Fruit fly (Drosophila melanogaster) whole organism, prepupa: ENCODE results near the gene Rcd7.

Experiments used
- Blimp-1 ChIP-seq: fragments of 200-800 bp; sonication (Bioruptor generic); optimal IDR thresholded peaks from 3 replicates; lab custom pipeline; 2017; ENCODE audit warnings: missing biosample characterization, missing genetic modification characterization, mild to moderate bottlenecking, moderate library complexity, missing genetic modification reagents
- CG10669 ChIP-seq: fragments of 200-800 bp; sonication (Bioruptor generic); optimal IDR thresholded peaks from 3 replicates; lab custom pipeline; 2018; ENCODE audit warnings: missing biosample characterization, mild to moderate bottlenecking, missing genetic modification characterization, moderate library complexity
- CG11294 ChIP-seq: fragments of 200-800 bp; sonication (Bioruptor generic); IDR thresholded peaks from 2 replicates; pipeline ENCODE4 v1.3.6; 2022; ENCODE audit warnings: missing biosample characterization, missing genetic modification characterization
- CG11762 ChIP-seq: fragments of 200-800 bp; sonication (Bioruptor generic); optimal IDR thresholded peaks from 3 replicates; lab custom pipeline; 2016; ENCODE audit warnings: missing biosample characterization, missing genetic modification characterization; ENCODE audit not compliant: insufficient read depth
- CG15336 ChIP-seq: fragments of 200-800 bp; sonication (Bioruptor generic); IDR thresholded peaks from 2 replicates; pipeline ENCODE4 v1.3.6; 2022; ENCODE audit warnings: missing biosample characterization, missing genetic modification characterization
- CG16779 ChIP-seq: fragments of 200-800 bp; sonication (Bioruptor generic); optimal IDR thresholded peaks from 3 replicates; lab custom pipeline; 2017; ENCODE audit warnings: missing biosample characterization, mild to moderate bottlenecking, missing genetic modification characterization
- CG32006 ChIP-seq: fragments of 200-800 bp; sonication (Bioruptor generic); optimal IDR thresholded peaks from 3 replicates; lab custom pipeline; 2017; ENCODE audit warnings: missing biosample characterization, mild to moderate bottlenecking, missing genetic modification characterization
- CG34406 ChIP-seq: fragments of 200-800 bp; sonication (Bioruptor generic); optimal IDR thresholded peaks from 3 replicates; lab custom pipeline; 2016; ENCODE audit warnings: missing biosample characterization, missing genetic modification characterization
- CG3919 ChIP-seq: fragments of 200-800 bp; sonication (Bioruptor generic); optimal IDR thresholded peaks from 3 replicates; lab custom pipeline; 2016; ENCODE audit warnings: missing biosample characterization, missing genetic modification characterization
- CG4318 ChIP-seq: fragments of 200-800 bp; sonication (Bioruptor generic); optimal IDR thresholded peaks from 3 replicates; lab custom pipeline; 2017; ENCODE audit warnings: missing biosample characterization, mild to moderate bottlenecking, missing genetic modification characterization
- CG6276 ChIP-seq: fragments of 200-800 bp; sonication (Bioruptor generic); optimal IDR thresholded peaks from 2 replicates; lab custom pipeline; 2017; ENCODE audit warnings: missing biosample characterization, mild to moderate bottlenecking, missing genetic modification characterization
- CG6792 ChIP-seq: fragments of 200-800 bp; sonication (Bioruptor generic); optimal IDR thresholded peaks from 3 replicates; lab custom pipeline; 2016; ENCODE audit warnings: missing biosample characterization, missing genetic modification characterization
- CG6854 ChIP-seq: fragments of 200-800 bp; sonication (Bioruptor generic); optimal IDR thresholded peaks from 2 replicates; lab custom pipeline; 2017; ENCODE audit warnings: missing biosample characterization, mild to moderate bottlenecking, missing genetic modification characterization
- CG8119 ChIP-seq: fragments of 200-800 bp; sonication (Bioruptor generic); IDR thresholded peaks from 3 replicates; pipeline ENCODE4 v1.3.6; 2022; ENCODE audit warnings: missing biosample characterization, missing genetic modification characterization
- CG8632 ChIP-seq: fragments of 200-800 bp; sonication (Bioruptor generic); optimal IDR thresholded peaks from 3 replicates; lab custom pipeline; 2016; ENCODE audit warnings: missing biosample characterization, missing genetic modification characterization
- CG9139 ChIP-seq: fragments of 200-800 bp; sonication (Bioruptor generic); optimal IDR thresholded peaks from 3 replicates; lab custom pipeline; 2017; ENCODE audit warnings: missing biosample characterization, mild to moderate bottlenecking, missing genetic modification characterization
- Eip75B ChIP-seq: fragments of 200-800 bp; sonication (Bioruptor generic); optimal IDR thresholded peaks from 3 replicates; lab custom pipeline; 2016; ENCODE audit warnings: missing biosample characterization, missing genetic modification characterization
- Eip78C ChIP-seq: fragments of 200-800 bp; sonication (Bioruptor generic); peaks from one replicate; lab custom pipeline; 2016; ENCODE audit warnings: missing biosample characterization, missing genetic modification characterization
- Ets21C ChIP-seq: fragments of 200-800 bp; sonication (Bioruptor generic); optimal IDR thresholded peaks from 3 replicates; lab custom pipeline; 2016; ENCODE audit warnings: missing biosample characterization, missing genetic modification characterization
- Gug ChIP-seq: fragments of 200-800 bp; sonication (Bioruptor generic); IDR thresholded peaks from 2 replicates; pipeline ENCODE4 v1.3.6; 2022; ENCODE audit warnings: missing biosample characterization, missing genetic modification characterization
- Hr38 ChIP-seq: sonication (Bioruptor generic); optimal IDR thresholded peaks from 2 replicates; lab custom pipeline; 2016; ENCODE audit warnings: missing biosample characterization, missing genetic modification characterization
- Hr4 ChIP-seq: fragments of 200-800 bp; sonication (Bioruptor generic); optimal IDR thresholded peaks from 3 replicates; lab custom pipeline; 2016; ENCODE audit warnings: missing biosample characterization, missing genetic modification characterization
- Met ChIP-seq: fragments of 200-800 bp; sonication (Bioruptor generic); optimal IDR thresholded peaks from 3 replicates; lab custom pipeline; 2016; ENCODE audit warnings: missing biosample characterization, missing genetic modification characterization
- Smox ChIP-seq: fragments of 200-800 bp; sonication (Bioruptor generic); optimal IDR thresholded peaks from 3 replicates; lab custom pipeline; 2016; ENCODE audit warnings: missing biosample characterization, missing genetic modification characterization
- Sox14 ChIP-seq: fragments of 200-800 bp; sonication (Bioruptor generic); optimal IDR thresholded peaks from 3 replicates; lab custom pipeline; 2016; ENCODE audit warnings: missing biosample characterization, missing genetic modification characterization
- achi ChIP-seq: fragments of 200-800 bp; sonication (Bioruptor generic); optimal IDR thresholded peaks from 3 replicates; lab custom pipeline; 2016; ENCODE audit warnings: missing biosample characterization, missing genetic modification characterization
- acj6 ChIP-seq: fragments of 200-800 bp; sonication (Bioruptor generic); optimal IDR thresholded peaks from 3 replicates; lab custom pipeline; 2016; ENCODE audit warnings: missing biosample characterization, missing genetic modification characterization
- dac ChIP-seq: fragments of 200-800 bp; sonication (Bioruptor generic); optimal IDR thresholded peaks from 2 replicates; lab custom pipeline; 2017; ENCODE audit warnings: missing biosample characterization, mild to moderate bottlenecking, missing genetic modification characterization
- fd59A ChIP-seq: fragments of 200-800 bp; sonication (Bioruptor generic); optimal IDR thresholded peaks from 2 replicates; lab custom pipeline; 2017; ENCODE audit warnings: missing biosample characterization, mild to moderate bottlenecking, missing genetic modification characterization, missing genetic modification reagents
- fkh ChIP-seq: fragments of 200-800 bp; sonication (Bioruptor generic); optimal IDR thresholded peaks from 3 replicates; lab custom pipeline; 2017; ENCODE audit warnings: missing biosample characterization, mild to moderate bottlenecking, missing genetic modification characterization, moderate library complexity
- lz ChIP-seq: fragments of 200-800 bp; sonication (Bioruptor generic); optimal IDR thresholded peaks from 3 replicates; lab custom pipeline; 2016; ENCODE audit warnings: missing biosample characterization, missing genetic modification characterization
- spab ChIP-seq: fragments of 200-800 bp; sonication (Bioruptor generic); optimal IDR thresholded peaks from 2 replicates; lab custom pipeline; 2017; ENCODE audit warnings: missing biosample characterization, mild to moderate bottlenecking, missing genetic modification characterization, missing genetic modification reagents
- ss ChIP-seq, 2 experiments: fragments of 200-800 bp; sonication (Bioruptor generic); optimal IDR thresholded peaks; 2 replicates in 1 of 2; 3 replicates in 1 of 2; lab custom pipeline; 2017 to 2018; ENCODE audit warnings: mild to moderate bottlenecking in 2 of 2, missing biosample characterization in 2 of 2, missing genetic modification characterization in 2 of 2, moderate library complexity in 1 of 2
- svp ChIP-seq: fragments of 200-800 bp; sonication (Bioruptor generic); peaks from one replicate; lab custom pipeline; 2016; ENCODE audit warnings: missing biosample characterization, missing genetic modification characterization
- topi ChIP-seq: fragments of 200-800 bp; sonication (Bioruptor generic); optimal IDR thresholded peaks from 3 replicates; lab custom pipeline; 2016; ENCODE audit warnings: missing biosample characterization, missing genetic modification characterization
- vri ChIP-seq: fragments of 200-800 bp; sonication (Bioruptor generic); optimal IDR thresholded peaks from 3 replicates; lab custom pipeline; 2016; ENCODE audit warnings: missing biosample characterization, mild to moderate bottlenecking, missing genetic modification characterization

Gene Rcd7

dm6 chr3L:19544810-19545209 is at the start of gene Rcd7, which contains the start of gene CG46435:
TSS of gene Rcd7 (plus strand) at chr3L:19545110.
TSS of gene CG46435 (plus strand) at chr3L:19545110.
- TF ChIP-seq CG6792 = no peak
- no peak for TF ChIP-seq Hr38
- TF ChIP-seq CG15336 (GFP tag; lab: Robert Waterston, UW) = no peak
- TF ChIP-seq Eip75B (GFP tag; lab: Kevin White, UChicago) = no peak
- TF ChIP-seq CG16779 (tag; lab: Kevin White, UChicago) = no peak
- TF ChIP-seq Sox14 = no peak
- no peak for TF ChIP-seq vri
- no peak for TF ChIP-seq topi
- no peak for TF ChIP-seq Met (GFP tag; lab: Kevin White, UChicago)
- TF ChIP-seq CG6276 (GFP tag; lab: Kevin White, UChicago) = no peak
- TF ChIP-seq, all 60 proteins: peak for 0

dm6 chr3L:19495991-19496588 is 48.8 kb upstream of the Rcd7 start:
- TF ChIP-seq CG8632 (GFP tag; lab: Kevin White, UChicago) (no peak), Smox (GFP tag; lab: Kevin White, UChicago) (no peak), CG34406 (no peak), fd59A (GFP tag; lab: Kevin White, UChicago) (no peak), ss (GFP tag; optimal IDR thresholded peaks at IDR 0.05; lab: Kevin White, UChicago) (no peak), CG10669 (GFP tag; lab: Kevin White, UChicago) (no peak), Eip78C (GFP tag; lab: Kevin White, UChicago) (peak; percentile 44), fkh (GFP tag; lab: Kevin White, UChicago) (peak; percentile 71), svp (GFP tag; lab: Kevin White, UChicago) (peak; percentile 80), CG6854 (GFP tag; lab: Kevin White, UChicago) (no peak), dac (no peak), achi (GFP tag; lab: Kevin White, UChicago) (no peak), Eip75B (GFP tag; lab: Kevin White, UChicago) (no peak), CG6792 (no peak)

- TF ChIP-seq spab (GFP tag; lab: Kevin White, UChicago) = no peak
- no peak for TF ChIP-seq CG11294
- TF ChIP-seq Eip75B (GFP tag; lab: Kevin White, UChicago) = no peak
- TF ChIP-seq CG32006 = peak; percentile 6
- TF ChIP-seq CG9139 (GFP tag; lab: Kevin White, UChicago) = no peak
- TF ChIP-seq svp (GFP tag; lab: Kevin White, UChicago) = peak; percentile 78
Measured at dm6 chr3L:19496600-19496999, 48.3 kb upstream of the Rcd7 start.

- TF ChIP-seq CG34406 = no peak
- TF ChIP-seq Ets21C = no peak
- TF ChIP-seq CG4318 (GFP tag; lab: Kevin White, UChicago) = no peak
- TF ChIP-seq CG11762 (GFP tag; lab: Kevin White, UChicago) = no peak
- TF ChIP-seq Gug (GFP tag; lab: Robert Waterston, UW) = no peak
- TF ChIP-seq CG11294 = no peak
- TF ChIP-seq fd59A (GFP tag; lab: Kevin White, UChicago) = no peak
- no peak for TF ChIP-seq CG32006
- TF ChIP-seq CG3919 (GFP tag; lab: Kevin White, UChicago) = no peak
- no peak for TF ChIP-seq CG6792
- no peak for TF ChIP-seq Hr4 (GFP tag; lab: Kevin White, UChicago)
- TF ChIP-seq Blimp-1 (GFP tag; lab: Kevin White, UChicago) = no peak
- TF ChIP-seq lz (GFP tag; lab: Kevin White, UChicago) = no peak
- TF ChIP-seq CG6854 (GFP tag; lab: Kevin White, UChicago) = no peak
- TF ChIP-seq Sox14 = no peak
- TF ChIP-seq dac = no peak
- TF ChIP-seq CG16779 (tag; lab: Kevin White, UChicago) = no peak
- TF ChIP-seq CG8119 (GFP tag; lab: Robert Waterston, UW) = no peak
- TF ChIP-seq acj6 = no peak
Measured at dm6 chr3L:19497135-19497534, 47.8 kb upstream of the Rcd7 start.
